Fruit fly (Drosophila melanogaster) whole organism, embryonic: Measurements from ENCODE around the gene TotZ.
A peak's percentile ranks its signal among the peaks of the same experiment; 100 is the strongest.

Experiments used
- Abd-B ChIP-seq: fragments of 200-800 bp; sonication (Bioruptor generic); optimal IDR thresholded peaks from 2 replicates; lab custom pipeline; 2018; ENCODE audit warnings: missing biosample characterization, mild to moderate bottlenecking, missing genetic modification characterization, moderate library complexity
- Adf1 ChIP-seq: fragments of 200-800 bp; sonication (Bioruptor generic); IDR thresholded peaks from 2 replicates; pipeline ENCODE4 v1.3.6; 2022; ENCODE audit warnings: missing biosample characterization, missing genetic modification characterization
- Atf-2 ChIP-seq: fragments of 200-800 bp; sonication (Bioruptor generic); optimal IDR thresholded peaks from 2 replicates; lab custom pipeline; 2016; ENCODE audit warnings: missing biosample characterization, missing genetic modification characterization
- Bdp1 ChIP-seq: fragments of 200-800 bp; sonication (Bioruptor generic); optimal IDR thresholded peaks from 3 replicates; lab custom pipeline; 2016; ENCODE audit warnings: missing biosample characterization, missing genetic modification characterization
- CG10147 ChIP-seq: fragments of 200-800 bp; sonication (Bioruptor generic); optimal IDR thresholded peaks from 2 replicates; lab custom pipeline; 2019; ENCODE audit warnings: missing biosample characterization, mild to moderate bottlenecking, missing genetic modification characterization, moderate library complexity
- CG11085 ChIP-seq: fragments of 200-800 bp; sonication (Bioruptor generic); IDR thresholded peaks from 2 replicates; pipeline ENCODE4 v1.3.6; 2022; ENCODE audit warnings: missing biosample characterization, missing genetic modification characterization
- CG11695 ChIP-seq: fragments of 200-800 bp; sonication (Bioruptor generic); IDR thresholded peaks from 3 replicates; pipeline ENCODE4 v1.3.6; 2022; ENCODE audit warnings: missing biosample characterization, missing genetic modification characterization
- CG12155 ChIP-seq: fragments of 200-800 bp; sonication (Bioruptor generic); optimal IDR thresholded peaks from 3 replicates; lab custom pipeline; 2016; ENCODE audit warnings: missing biosample characterization, missing genetic modification characterization
- CG13424 ChIP-seq: fragments of 200-800 bp; sonication (Bioruptor generic); optimal IDR thresholded peaks from 2 replicates; lab custom pipeline; 2019; ENCODE audit warnings: missing biosample characterization, mild to moderate bottlenecking, missing genetic modification characterization, moderate library complexity
- CG14860 ChIP-seq: fragments of 200-800 bp; sonication (Bioruptor generic); IDR thresholded peaks from 3 replicates; pipeline ENCODE4 v1.3.6; 2022; ENCODE audit warnings: missing biosample characterization, missing genetic modification characterization; ENCODE audit not compliant: partially characterized antibody
- CG15269 ChIP-seq: fragments of 200-800 bp; sonication (Bioruptor generic); optimal IDR thresholded peaks from 2 replicates; lab custom pipeline; 2018; ENCODE audit warnings: missing biosample characterization, mild to moderate bottlenecking, missing genetic modification characterization, moderate library complexity
- CG1602 ChIP-seq: fragments of 200-800 bp; sonication (Bioruptor generic); optimal IDR thresholded peaks from 3 replicates; lab custom pipeline; 2016; ENCODE audit warnings: missing biosample characterization, missing genetic modification characterization
- CG1603 ChIP-seq: fragments of 200-800 bp; sonication (Bioruptor generic); optimal IDR thresholded peaks from 2 replicates; lab custom pipeline; 2019; ENCODE audit warnings: missing biosample characterization, mild to moderate bottlenecking, missing genetic modification characterization, moderate library complexity
- CG17359 ChIP-seq: fragments of 200-800 bp; sonication (Bioruptor generic); optimal IDR thresholded peaks from 3 replicates; lab custom pipeline; 2018; ENCODE audit warnings: missing biosample characterization, mild to moderate bottlenecking, missing genetic modification characterization, moderate library complexity
- CG18764 ChIP-seq: fragments of 200-800 bp; sonication (Bioruptor generic); optimal IDR thresholded peaks from 3 replicates; lab custom pipeline; 2016; ENCODE audit warnings: missing biosample characterization, missing genetic modification characterization
- CG2678 ChIP-seq: fragments of 200-800 bp; sonication (Bioruptor generic); optimal IDR thresholded peaks from 3 replicates; lab custom pipeline; 2019; ENCODE audit warnings: missing biosample characterization, mild to moderate bottlenecking, missing genetic modification characterization, moderate library complexity
- CG2712 ChIP-seq: fragments of 200-800 bp; optimal IDR thresholded peaks from 3 replicates; lab custom pipeline; 2019; ENCODE audit warnings: missing biosample characterization, mild to moderate bottlenecking, missing genetic modification characterization, moderate library complexity
- CG30403 ChIP-seq: fragments of 200-800 bp; sonication (Bioruptor generic); optimal IDR thresholded peaks from 3 replicates; lab custom pipeline; 2016; ENCODE audit warnings: missing biosample characterization, missing genetic modification characterization
- CG3163 ChIP-seq: fragments of 200-800 bp; sonication (Bioruptor generic); optimal IDR thresholded peaks from 3 replicates; lab custom pipeline; 2016; ENCODE audit warnings: missing biosample characterization, missing genetic modification characterization
- CG34224 ChIP-seq: fragments of 200-800 bp; sonication (Bioruptor generic); IDR thresholded peaks from 3 replicates; pipeline ENCODE4 v1.3.6; 2022; ENCODE audit warnings: missing biosample characterization, missing genetic modification characterization; ENCODE audit not compliant: partially characterized antibody
- CG34376 ChIP-seq: fragments of 200-800 bp; sonication (Bioruptor generic); optimal IDR thresholded peaks from 2 replicates; lab custom pipeline; 2018; ENCODE audit warnings: missing biosample characterization, mild to moderate bottlenecking, missing genetic modification characterization
- CG4730 ChIP-seq: fragments of 200-800 bp; sonication (Bioruptor generic); IDR thresholded peaks from 2 replicates; pipeline ENCODE4 v1.3.6; 2022; ENCODE audit warnings: missing biosample characterization, missing genetic modification characterization
- CG5180 ChIP-seq: fragments of 200-800 bp; sonication (Bioruptor generic); optimal IDR thresholded peaks from 3 replicates; lab custom pipeline; 2017; ENCODE audit warnings: missing biosample characterization, missing genetic modification characterization, mild to moderate bottlenecking, moderate library complexity, missing genetic modification reagents
- CG6854 ChIP-seq: fragments of 200-800 bp; sonication (Bioruptor generic); optimal IDR thresholded peaks from 3 replicates; lab custom pipeline; 2017; ENCODE audit warnings: missing biosample characterization, mild to moderate bottlenecking, missing genetic modification characterization
- Chrac-16 ChIP-seq: fragments of 200-800 bp; sonication (Bioruptor generic); optimal IDR thresholded peaks from 3 replicates; lab custom pipeline; 2016; ENCODE audit warnings: missing biosample characterization, missing genetic modification characterization
- CoRest ChIP-seq: fragments of 200-800 bp; sonication (Bioruptor generic); optimal IDR thresholded peaks from 3 replicates; lab custom pipeline; 2018; ENCODE audit warnings: missing biosample characterization, mild to moderate bottlenecking, missing genetic modification characterization, moderate library complexity
- MTF-1 ChIP-seq: fragments of 200-800 bp; sonication (Bioruptor generic); optimal IDR thresholded peaks from 2 replicates; lab custom pipeline; 2018; ENCODE audit warnings: missing biosample characterization, mild to moderate bottlenecking, missing genetic modification characterization, borderline replicate concordance
- Max ChIP-seq: fragments of 200-800 bp; sonication (Bioruptor generic); optimal IDR thresholded peaks from 2 replicates; lab custom pipeline; 2016; ENCODE audit warnings: missing biosample characterization, mild to moderate bottlenecking, missing genetic modification characterization
- Mes4 ChIP-seq: fragments of 200-800 bp; sonication (Bioruptor generic); optimal IDR thresholded peaks from 2 replicates; lab custom pipeline; 2016; ENCODE audit warnings: missing biosample characterization, missing genetic modification characterization
- Nf-YA ChIP-seq: fragments of 200-800 bp; sonication (Bioruptor generic); IDR thresholded peaks from 2 replicates; pipeline ENCODE4 v1.3.6; 2022; ENCODE audit warnings: missing biosample characterization, missing genetic modification characterization
- PHDP ChIP-seq: fragments of 200-800 bp; sonication (Bioruptor generic); optimal IDR thresholded peaks from 3 replicates; lab custom pipeline; 2018; ENCODE audit warnings: missing biosample characterization, mild to moderate bottlenecking, missing genetic modification characterization, moderate library complexity
- Six4 ChIP-seq: fragments of 200-800 bp; sonication (Bioruptor generic); optimal IDR thresholded peaks from 2 replicates; lab custom pipeline; 2016; ENCODE audit warnings: missing biosample characterization, missing genetic modification characterization
- Taf1 ChIP-seq: fragments of 200-800 bp; sonication (Bioruptor generic); IDR thresholded peaks from 2 replicates; pipeline ENCODE4 v1.3.6; 2022; ENCODE audit warnings: missing biosample characterization, missing genetic modification characterization
- bsh ChIP-seq, 2 experiments: fragments of 200-800 bp; sonication (Bioruptor generic); optimal IDR thresholded peaks; 2 replicates each; lab custom pipeline; 2017 to 2018; ENCODE audit warnings: mild to moderate bottlenecking in 2 of 2, missing biosample characterization in 2 of 2, missing genetic modification characterization in 2 of 2, moderate library complexity in 1 of 2
- gem ChIP-seq: fragments of 200-800 bp; sonication (Bioruptor generic); optimal IDR thresholded peaks from 2 replicates; lab custom pipeline; 2019; ENCODE audit warnings: missing biosample characterization, mild to moderate bottlenecking, missing genetic modification characterization, moderate library complexity
- lab ChIP-seq: fragments of 200-800 bp; sonication (Bioruptor generic); optimal IDR thresholded peaks from 3 replicates; lab custom pipeline; 2017; ENCODE audit warnings: missing biosample characterization, missing genetic modification characterization, mild to moderate bottlenecking, moderate library complexity, missing genetic modification reagents
- lbe ChIP-seq: fragments of 200-800 bp; sonication (Bioruptor generic); optimal IDR thresholded peaks from 2 replicates; lab custom pipeline; 2016; ENCODE audit warnings: missing biosample characterization, mild to moderate bottlenecking, missing genetic modification characterization
- nerfin-2 ChIP-seq: fragments of 200-800 bp; sonication (Bioruptor generic); IDR thresholded peaks from 2 replicates; pipeline ENCODE4 v1.3.6; 2022; ENCODE audit warnings: missing biosample characterization, missing genetic modification characterization; ENCODE audit not compliant: partially characterized antibody
- nmo ChIP-seq: fragments of 200-800 bp; sonication (Bioruptor generic); optimal IDR thresholded peaks from 2 replicates; lab custom pipeline; 2018; ENCODE audit warnings: missing biosample characterization, mild to moderate bottlenecking, missing genetic modification characterization, moderate library complexity
- phol ChIP-seq: fragments of 200-800 bp; sonication (Bioruptor generic); optimal IDR thresholded peaks from 3 replicates; lab custom pipeline; 2018; ENCODE audit warnings: missing biosample characterization, mild to moderate bottlenecking, missing genetic modification characterization, moderate library complexity
- prd ChIP-seq, 3 experiments: fragments of >200 bp in 2 of 3; fragments of 200-800 bp in 1 of 3; sonication (Bioruptor generic) in 1 of 3; optimal IDR thresholded peaks in 2 of 3; IDR thresholded peaks in 1 of 3; 2 replicates in 2 of 3; 3 replicates in 1 of 3; pipeline versions ENCODE4 v1.3.6 to Lab custom; 2017 to 2022; ENCODE audit warnings: missing biosample characterization in 1 of 3, missing genetic modification characterization in 1 of 3
- row ChIP-seq: fragments of 200-800 bp; sonication (Bioruptor generic); IDR thresholded peaks from 3 replicates; pipeline ENCODE4 v1.3.6; 2022; ENCODE audit warnings: missing biosample characterization, missing genetic modification characterization
- sisA ChIP-seq: fragments of 200-800 bp; sonication (Bioruptor generic); IDR thresholded peaks from 2 replicates; pipeline ENCODE4 v1.3.6; 2022; ENCODE audit warnings: missing biosample characterization, missing genetic modification characterization
- slbo ChIP-seq: fragments of 200-800 bp; sonication (Bioruptor generic); IDR thresholded peaks from 2 replicates; pipeline ENCODE4 v1.3.6; 2022; ENCODE audit warnings: missing biosample characterization, missing genetic modification characterization
- slp2 ChIP-seq: fragments of 200-800 bp; sonication (Bioruptor generic); optimal IDR thresholded peaks from 2 replicates; lab custom pipeline; 2016; ENCODE audit warnings: missing biosample characterization, missing genetic modification characterization
- stc ChIP-seq: fragments of 200-800 bp; sonication (Bioruptor generic); IDR thresholded peaks from 2 replicates; pipeline ENCODE4 v1.3.6; 2022; ENCODE audit warnings: missing biosample characterization, missing genetic modification characterization
- z ChIP-seq: fragments of 200-800 bp; sonication (Bioruptor generic); IDR thresholded peaks from 3 replicates; pipeline ENCODE4 v1.3.6; 2022; ENCODE audit warnings: missing biosample characterization, missing genetic modification characterization
- zen2 ChIP-seq: fragments of 200-800 bp; sonication (Bioruptor generic); IDR thresholded peaks from 3 replicates; pipeline ENCODE4 v1.3.6; 2022; ENCODE audit warnings: missing biosample characterization, missing genetic modification characterization; ENCODE audit not compliant: partially characterized antibody

TotZ gene

DNA sequence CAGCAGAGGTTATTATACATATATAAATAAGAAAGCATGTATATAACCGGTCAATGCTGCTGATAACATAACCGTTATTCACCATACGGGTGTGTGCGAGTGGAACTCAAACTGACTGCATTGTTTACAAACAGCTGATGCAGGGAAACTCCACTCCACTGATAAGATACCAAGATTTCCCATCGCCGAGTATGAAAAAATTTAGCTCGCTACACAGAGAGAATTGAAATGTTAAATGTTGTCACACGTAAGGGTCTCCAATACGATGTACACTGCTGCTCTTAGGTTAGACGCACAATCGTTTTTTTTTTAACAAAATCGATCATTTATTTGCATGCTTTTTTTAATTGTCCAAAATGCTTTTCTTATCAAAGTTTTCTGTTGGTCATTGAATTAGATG, 43.9 kb upstream of the TotZ start (continued):
- TF ChIP-seq Six4 (GFP tag; lab: Kevin White, UChicago), result peak; percentile 20
- TF ChIP-seq slbo, result peak; percentile 62; the same call in 1 of the 2 replicates
- TF ChIP-seq phol (tag; lab: Kevin White, UChicago), result peak; percentile 38
- TF ChIP-seq z, result peak; percentile 83
- TF ChIP-seq CG1602, result peak; percentile 18
- no peak for TF ChIP-seq CG14860 (GFP tag; lab: Robert Waterston, UW)
- TF ChIP-seq CG15269 (tag; lab: Kevin White, UChicago), result peak; percentile 46
- TF ChIP-seq CG6854 (GFP tag; lab: Kevin White, UChicago), result peak; percentile 25
- 0 out of 3 replicates have a peak, but pooled peaks have one; percentile 28 for TF ChIP-seq CG11695 (GFP tag; lab: Robert Waterston, UW)
- TF ChIP-seq CG1603, result no peak
- TF ChIP-seq PHDP (tag; lab: Kevin White, UChicago), result peak; percentile 39
- TF ChIP-seq nmo, result peak; percentile 22
- no peak for TF ChIP-seq Taf1
- TF ChIP-seq CG12155 (GFP tag; lab: Kevin White, UChicago), result no peak
- TF ChIP-seq CG13424 (tag; lab: Kevin White, UChicago), result peak; percentile 21
- TF ChIP-seq CG2712 (tag; lab: Kevin White, UChicago), result peak; percentile 35
- peak; percentile 48; the same call in 1 of the 2 replicates for TF ChIP-seq stc
- TF ChIP-seq prd (optimal IDR thresholded peaks at IDR 0.05; lab: Kevin White, UChicago), result no peak
- TF ChIP-seq prd (GFP tag; IDR thresholded peaks at IDR 0.05; lab: Robert Waterston, UW), result 0 out of 3 replicates have a peak, but pooled peaks have one; percentile 23
- no peak for TF ChIP-seq CG4730 (GFP tag; lab: Robert Waterston, UW)
- TF ChIP-seq lbe (GFP tag; lab: Kevin White, UChicago), result no peak
- TF ChIP-seq CG11085 (GFP tag; lab: Robert Waterston, UW), result no peak
- TF ChIP-seq row (GFP tag; lab: Robert Waterston, UW), result peak; percentile 62
- 0 out of 2 replicates have a peak, but pooled peaks have one; percentile 29 for TF ChIP-seq sisA (GFP tag; lab: Robert Waterston, UW)
- TF ChIP-seq CG18764 (GFP tag; lab: Kevin White, UChicago), result no peak
- TF ChIP-seq CG30403, result peak; percentile 19
- peak; percentile 59 for TF ChIP-seq gem (tag; lab: Kevin White, UChicago)
- TF ChIP-seq lab (GFP tag; lab: Kevin White, UChicago), result no peak
- no peak for TF ChIP-seq nerfin-2 (GFP tag; lab: Robert Waterston, UW)
- TF ChIP-seq Atf-2 (GFP tag; lab: Kevin White, UChicago), result peak; percentile 2
- no peak for TF ChIP-seq CG5180 (GFP tag; lab: Kevin White, UChicago)
- no peak for TF ChIP-seq CG34224 (GFP tag; lab: Robert Waterston, UW)
- TF ChIP-seq CG3163 (GFP tag; lab: Kevin White, UChicago), result no peak
- TF ChIP-seq Nf-YA (GFP tag; lab: Robert Waterston, UW), result no peak
- no peak for TF ChIP-seq Abd-B (GFP tag; lab: Kevin White, UChicago)
- TF ChIP-seq CG17359, result peak; percentile 16
- TF ChIP-seq CG2678 (tag; lab: Kevin White, UChicago), result peak; percentile 2
- TF ChIP-seq CoRest (tag; lab: Kevin White, UChicago), result peak; percentile 21
- TF ChIP-seq Mes4, result peak; percentile 9
- peak; percentile 10 for TF ChIP-seq Chrac-16 (GFP tag; lab: Kevin White, UChicago)
- peak in 1 of 2 experiments; percentile 55 for TF ChIP-seq bsh (GFP tag; optimal IDR thresholded peaks at IDR 0.05; lab: Kevin White, UChicago)
- TF ChIP-seq CG10147 (GFP tag; lab: Kevin White, UChicago), result no peak
- TF ChIP-seq slp2 (GFP tag; lab: Kevin White, UChicago), result peak; percentile 36
- TF ChIP-seq Max, result no peak
- TF ChIP-seq Bdp1 (GFP tag; lab: Kevin White, UChicago), result no peak
- no peak for TF ChIP-seq Adf1
- TF ChIP-seq zen2 (GFP tag; lab: Robert Waterston, UW), result no peak
- TF ChIP-seq MTF-1, result no peak
- TF ChIP-seq CG34376, result no peak
